Fruit fly (Drosophila melanogaster): ENCODE results near the gene Oatp74D.

Gene Oatp74D

dm6 chr3L:17493807-17494404 is 7.0 kb downstream of the Oatp74D start:
- no peak for TF ChIP-seq Myc (optimal IDR thresholded peaks at IDR 0.05)
- TF ChIP-seq Sin3A (optimal IDR thresholded peaks at IDR 0.05): no peak

- TF ChIP-seq Myc (optimal IDR thresholded peaks at IDR 0.05): no peak
- TF ChIP-seq h (optimal IDR thresholded peaks at IDR 0.05): no peak
- TF ChIP-seq Sin3A (optimal IDR thresholded peaks at IDR 0.05): no peak
- no peak for TF ChIP-seq psq (optimal IDR thresholded peaks at IDR 0.05)
- no peak for TF ChIP-seq insv (optimal IDR thresholded peaks at IDR 0.05)
- TF ChIP-seq ttk (optimal IDR thresholded peaks at IDR 0.05): no peak
Observed at dm6 chr3L:17494541-17494940, 7.6 kb downstream of the Oatp74D start, which contains the start of gene edin. edin (plus strand) TSS chr3L:17494880.

- TF ChIP-seq Myc (optimal IDR thresholded peaks at IDR 0.05): no peak
- TF ChIP-seq Sin3A (optimal IDR thresholded peaks at IDR 0.05): no peak
- no peak for TF ChIP-seq h (optimal IDR thresholded peaks at IDR 0.05)
Observed at dm6 chr3L:17495266-17495961, 8.5 kb downstream of the Oatp74D start.

- TF ChIP-seq h (optimal IDR thresholded peaks at IDR 0.05) (no peak), insv (optimal IDR thresholded peaks at IDR 0.05) (no peak), Myc (optimal IDR thresholded peaks at IDR 0.05) (no peak)
Observed at dm6 chr3L:17496012-17496411, 9.1 kb downstream of the Oatp74D start.

- no peak for TF ChIP-seq insv (optimal IDR thresholded peaks at IDR 0.05)
- no peak for TF ChIP-seq Sin3A (optimal IDR thresholded peaks at IDR 0.05)
- TF ChIP-seq Myc (optimal IDR thresholded peaks at IDR 0.05): no peak
- TF ChIP-seq h (optimal IDR thresholded peaks at IDR 0.05): no peak
- no peak for TF ChIP-seq ttk (optimal IDR thresholded peaks at IDR 0.05)
- TF ChIP-seq psq (optimal IDR thresholded peaks at IDR 0.05): no peak
Observed at dm6 chr3L:17496871-17497492, 10.1 kb downstream of the Oatp74D start.

dm6 chr3L:17497969-17498368 is 11.1 kb downstream of the Oatp74D start:
- TF ChIP-seq h (optimal IDR thresholded peaks at IDR 0.05): no peak
- no peak for TF ChIP-seq insv (optimal IDR thresholded peaks at IDR 0.05)
- TF ChIP-seq ttk (optimal IDR thresholded peaks at IDR 0.05): no peak
- TF ChIP-seq psq (optimal IDR thresholded peaks at IDR 0.05): no peak

dm6 chr3L:17498952-17499710 is 12.2 kb downstream of the Oatp74D start:
- no peak for TF ChIP-seq insv (optimal IDR thresholded peaks at IDR 0.05)
- TF ChIP-seq ttk (optimal IDR thresholded peaks at IDR 0.05): no peak
- no peak for TF ChIP-seq psq (optimal IDR thresholded peaks at IDR 0.05)
- TF ChIP-seq h (optimal IDR thresholded peaks at IDR 0.05): no peak
- no peak for TF ChIP-seq Myc (optimal IDR thresholded peaks at IDR 0.05)
- no peak for TF ChIP-seq Sin3A (optimal IDR thresholded peaks at IDR 0.05)

dm6 chr3L:17500315-17500985 is 13.5 kb downstream of the Oatp74D start:
- TF ChIP-seq Myc (optimal IDR thresholded peaks at IDR 0.05) (no peak), Sin3A (optimal IDR thresholded peaks at IDR 0.05) (no peak), h (optimal IDR thresholded peaks at IDR 0.05) (no peak)

- TF ChIP-seq Myc (optimal IDR thresholded peaks at IDR 0.05): no peak
- no peak for TF ChIP-seq insv (optimal IDR thresholded peaks at IDR 0.05)
- no peak for TF ChIP-seq ttk (optimal IDR thresholded peaks at IDR 0.05)
- no peak for TF ChIP-seq h (optimal IDR thresholded peaks at IDR 0.05)
Observed at dm6 chr3L:17502235-17502634, 15.3 kb downstream of the Oatp74D start.

- no peak for TF ChIP-seq psq (optimal IDR thresholded peaks at IDR 0.05)
- TF ChIP-seq insv (optimal IDR thresholded peaks at IDR 0.05): no peak
- no peak for TF ChIP-seq Sin3A (optimal IDR thresholded peaks at IDR 0.05)
- no peak for TF ChIP-seq h (optimal IDR thresholded peaks at IDR 0.05)
- TF ChIP-seq ttk (optimal IDR thresholded peaks at IDR 0.05): no peak
- TF ChIP-seq Myc (optimal IDR thresholded peaks at IDR 0.05): no peak
Observed at dm6 chr3L:17504538-17504937, 17.6 kb downstream of the Oatp74D start.

- TF ChIP-seq insv (optimal IDR thresholded peaks at IDR 0.05) (no peak), Myc (optimal IDR thresholded peaks at IDR 0.05) (no peak), h (optimal IDR thresholded peaks at IDR 0.05) (no peak), Sin3A (optimal IDR thresholded peaks at IDR 0.05) (no peak), ttk (optimal IDR thresholded peaks at IDR 0.05) (no peak), psq (optimal IDR thresholded peaks at IDR 0.05) (no peak)
Observed at dm6 chr3L:17506005-17506760, 19.3 kb downstream of the Oatp74D start.

All from Kc167 (cell line).